Worm (Caenorhabditis elegans): ENCODE measurements around the gene rpl-11.2.

DNA sequence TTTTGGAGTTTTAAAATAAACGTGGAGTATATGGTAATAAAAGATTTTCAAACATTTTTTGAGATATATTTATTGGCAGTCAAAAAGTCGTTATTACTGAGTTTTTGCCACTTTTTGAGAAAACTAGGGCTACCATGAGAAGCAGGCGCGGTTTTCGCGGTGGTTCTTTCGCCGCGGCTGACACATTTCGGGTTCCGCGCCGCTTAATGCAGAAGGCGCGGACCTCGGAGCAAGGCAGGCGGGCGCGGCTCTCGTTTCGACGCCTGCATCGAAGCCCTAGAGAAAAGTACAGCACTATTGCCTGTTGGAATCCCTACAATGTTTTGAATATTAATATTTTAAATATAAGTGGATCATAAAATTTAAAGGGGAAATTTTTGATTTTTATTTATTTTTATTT is 23.0 kb downstream of the rpl-11.2 start:
- TF ChIP-seq ztf-29 (GFP tag; IDR thresholded peaks at IDR 0.05) (no peak), ref-1 (GFP tag; conservative IDR thresholded peaks at IDR 0.05) (no peak), flt-1 (GFP tag; IDR thresholded peaks at IDR 0.05) (no peak), klf-2 (GFP tag; conservative IDR thresholded peaks at IDR 0.05) (no peak), tab-1 (GFP tag; IDR thresholded peaks at IDR 0.05) (no peak), T22C8.4 (GFP tag; IDR thresholded peaks at IDR 0.05) (no peak), cog-1 (tag; optimal IDR thresholded peaks at IDR 0.05) (no peak)
